Fruit fly (Drosophila melanogaster) whole organism, embryonic: ENCODE results near the gene CG6041.

Source experiments
- Abd-B ChIP-seq: fragments of 200-800 bp; sonication (Bioruptor generic); optimal IDR thresholded peaks from 2 replicates; lab custom pipeline; 2018; ENCODE audit warnings: missing biosample characterization, mild to moderate bottlenecking, missing genetic modification characterization, moderate library complexity
- Atf6 ChIP-seq: fragments of 200-800 bp; sonication (Bioruptor generic); IDR thresholded peaks from 2 replicates; pipeline ENCODE4 v1.3.6; 2022; ENCODE audit warnings: missing biosample characterization, missing genetic modification characterization
- Blimp-1 ChIP-seq: fragments of 200-800 bp; sonication (Bioruptor generic); optimal IDR thresholded peaks from 3 replicates; lab custom pipeline; 2018; ENCODE audit warnings: missing biosample characterization, missing genetic modification characterization, mild to moderate bottlenecking, moderate library complexity, missing genetic modification reagents
- CG11456 ChIP-seq: fragments of 200-800 bp; sonication (Bioruptor generic); IDR thresholded peaks from 3 replicates; pipeline ENCODE4 v1.3.6; 2022; ENCODE audit warnings: missing biosample characterization, missing genetic modification characterization
- CG13775 ChIP-seq: fragments of 200-800 bp; sonication (Bioruptor generic); optimal IDR thresholded peaks from 3 replicates; lab custom pipeline; 2017; ENCODE audit warnings: missing biosample characterization, mild to moderate bottlenecking, missing genetic modification characterization
- CG13894 ChIP-seq: fragments of 200-800 bp; sonication (Bioruptor generic); optimal IDR thresholded peaks from 3 replicates; lab custom pipeline; 2018; ENCODE audit warnings: missing biosample characterization, mild to moderate bottlenecking, missing genetic modification characterization, moderate library complexity
- CG1647 ChIP-seq: fragments of 200-800 bp; sonication (Bioruptor generic); optimal IDR thresholded peaks from 3 replicates; lab custom pipeline; 2016; ENCODE audit warnings: missing biosample characterization, missing genetic modification characterization
- CG3847 ChIP-seq: fragments of 200-800 bp; sonication (Bioruptor generic); IDR thresholded peaks from 2 replicates; pipeline ENCODE4 v1.3.6; 2022; ENCODE audit warnings: missing biosample characterization, missing genetic modification characterization
- CG3995 ChIP-seq: fragments of 200-800 bp; sonication (Bioruptor generic); optimal IDR thresholded peaks from 3 replicates; lab custom pipeline; 2016; ENCODE audit warnings: missing biosample characterization, missing genetic modification characterization
- CG4282 ChIP-seq: fragments of 200-800 bp; sonication (Bioruptor generic); optimal IDR thresholded peaks from 2 replicates; lab custom pipeline; 2016; ENCODE audit warnings: missing biosample characterization, missing genetic modification characterization
- CG4328 ChIP-seq: fragments of 200-800 bp; sonication (Bioruptor generic); optimal IDR thresholded peaks from 3 replicates; lab custom pipeline; 2017; ENCODE audit warnings: missing biosample characterization, missing genetic modification reagents, missing genetic modification characterization
- CG4424 ChIP-seq: fragments of 200-800 bp; sonication (Bioruptor generic); optimal IDR thresholded peaks from 3 replicates; lab custom pipeline; 2016; ENCODE audit warnings: missing biosample characterization, missing genetic modification characterization
- CG8359 ChIP-seq: fragments of 200-800 bp; sonication (Bioruptor generic); optimal IDR thresholded peaks from 2 replicates; lab custom pipeline; 2017; ENCODE audit warnings: missing biosample characterization, mild to moderate bottlenecking, missing genetic modification characterization, borderline replicate concordance
- CG9437 ChIP-seq: fragments of 200-800 bp; sonication (Bioruptor generic); optimal IDR thresholded peaks from 2 replicates; lab custom pipeline; 2018; ENCODE audit warnings: missing biosample characterization, mild to moderate bottlenecking, missing genetic modification characterization
- CG9609 ChIP-seq: fragments of 200-800 bp; sonication (Bioruptor generic); optimal IDR thresholded peaks from 3 replicates; lab custom pipeline; 2016; ENCODE audit warnings: missing biosample characterization, missing genetic modification characterization
- CG9876 ChIP-seq: fragments of 200-800 bp; sonication (Bioruptor generic); optimal IDR thresholded peaks from 2 replicates; lab custom pipeline; 2016; ENCODE audit warnings: missing biosample characterization, missing genetic modification characterization
- CG9932 ChIP-seq: fragments of 200-800 bp; sonication (Bioruptor generic); IDR thresholded peaks from 2 replicates; pipeline ENCODE4 v1.3.6; 2022; ENCODE audit warnings: missing biosample characterization, missing genetic modification characterization
- CTCF ChIP-seq: fragments of 200-800 bp; sonication (Bioruptor generic); optimal IDR thresholded peaks from 2 replicates; lab custom pipeline; 2017; ENCODE audit warnings: missing biosample characterization, mild to moderate bottlenecking, missing genetic modification characterization, moderate library complexity
- Camta ChIP-seq: fragments of 200-800 bp; sonication (Bioruptor generic); optimal IDR thresholded peaks from 2 replicates; lab custom pipeline; 2016; ENCODE audit warnings: missing biosample characterization, missing genetic modification characterization
- Doc3 ChIP-seq: fragments of 200-800 bp; sonication (Bioruptor generic); IDR thresholded peaks from 3 replicates; pipeline ENCODE4 v1.3.6; 2022; ENCODE audit warnings: missing biosample characterization, missing genetic modification characterization; ENCODE audit not compliant: partially characterized antibody
- Eip74EF ChIP-seq, 2 experiments: fragments of 200-800 bp in 1 of 2; fragments of >200 bp in 1 of 2; sonication (Bioruptor generic) in 1 of 2; optimal IDR thresholded peaks; 2 replicates each; lab custom pipeline; 2017 to 2019; ENCODE audit warnings: missing biosample characterization in 2 of 2, missing genetic modification characterization in 2 of 2, mild to moderate bottlenecking in 1 of 2, moderate library complexity in 1 of 2
- HLHmδ ChIP-seq: fragments of 200-800 bp; sonication (Bioruptor generic); optimal IDR thresholded peaks from 2 replicates; lab custom pipeline; 2018; ENCODE audit warnings: missing biosample characterization, mild to moderate bottlenecking, missing genetic modification characterization, moderate library complexity
- Hey ChIP-seq: fragments of 200-800 bp; sonication (Bioruptor generic); optimal IDR thresholded peaks from 3 replicates; lab custom pipeline; 2018; ENCODE audit warnings: missing biosample characterization, mild to moderate bottlenecking, missing genetic modification characterization
- Hr3 ChIP-seq: fragments of 200-800 bp; sonication (Bioruptor generic); optimal IDR thresholded peaks from 3 replicates; lab custom pipeline; 2016; ENCODE audit warnings: missing biosample characterization, missing genetic modification characterization
- Hr78 ChIP-seq, 2 experiments: fragments of 200-800 bp in 1 of 2; fragments of >200 bp in 1 of 2; sonication (Bioruptor generic) in 1 of 2; optimal IDR thresholded peaks; 2 replicates each; lab custom pipeline; 2017 to 2019; ENCODE audit warnings: missing biosample characterization in 2 of 2, missing genetic modification characterization in 2 of 2, mild to moderate bottlenecking in 1 of 2, moderate library complexity in 1 of 2
- NFAT ChIP-seq: fragments of 200-800 bp; sonication (Bioruptor generic); IDR thresholded peaks from 2 replicates; pipeline ENCODE4 v1.3.6; 2022; ENCODE audit warnings: missing biosample characterization, missing genetic modification characterization
- Nf-YB ChIP-seq: fragments of 200-800 bp; sonication (Bioruptor generic); optimal IDR thresholded peaks from 3 replicates; lab custom pipeline; 2019; ENCODE audit warnings: missing biosample characterization, mild to moderate bottlenecking, missing genetic modification characterization, moderate library complexity
- Rfx ChIP-seq: fragments of 200-800 bp; sonication (Bioruptor generic); IDR thresholded peaks from 2 replicates; pipeline ENCODE4 v1.3.6; 2022; ENCODE audit warnings: missing biosample characterization, missing genetic modification characterization
- Scr ChIP-seq: fragments of 200-800 bp; sonication (Bioruptor generic); IDR thresholded peaks from 2 replicates; pipeline ENCODE4 v1.3.6; 2022; ENCODE audit warnings: missing biosample characterization, missing genetic modification characterization; ENCODE audit not compliant: partially characterized antibody
- Sry-β ChIP-seq: fragments of 200-800 bp; sonication (Bioruptor generic); optimal IDR thresholded peaks from 2 replicates; lab custom pipeline; 2018; ENCODE audit warnings: missing biosample characterization, mild to moderate bottlenecking, missing genetic modification characterization, moderate library complexity
- Sry-δ ChIP-seq: fragments of 200-800 bp; sonication (Bioruptor generic); optimal IDR thresholded peaks from 2 replicates; lab custom pipeline; 2016; ENCODE audit warnings: missing biosample characterization, missing genetic modification characterization
- abd-A ChIP-seq: fragments of 200-800 bp; sonication (Bioruptor generic); optimal IDR thresholded peaks from 3 replicates; lab custom pipeline; 2019; ENCODE audit warnings: missing biosample characterization, mild to moderate bottlenecking, missing genetic modification characterization, moderate library complexity
- ase ChIP-seq: fragments of 200-800 bp; sonication (Bioruptor generic); IDR thresholded peaks from 3 replicates; pipeline ENCODE4 v1.3.6; 2022; ENCODE audit warnings: missing biosample characterization, missing genetic modification characterization
- ash1 ChIP-seq: fragments of 200-800 bp; sonication (Bioruptor generic); optimal IDR thresholded peaks from 2 replicates; lab custom pipeline; 2018; ENCODE audit warnings: missing biosample characterization, mild to moderate bottlenecking, missing genetic modification characterization
- bab2 ChIP-seq: fragments of 200-800 bp; sonication (Bioruptor generic); optimal IDR thresholded peaks from 2 replicates; lab custom pipeline; 2016; ENCODE audit warnings: missing biosample characterization, missing genetic modification characterization
- br ChIP-seq: fragments of >200 bp; optimal IDR thresholded peaks from 2 replicates; lab custom pipeline; 2017
- crp ChIP-seq, 2 experiments: fragments of 200-800 bp; sonication (Bioruptor generic); optimal IDR thresholded peaks; 2 replicates in 1 of 2; 3 replicates in 1 of 2; lab custom pipeline; 2017; ENCODE audit warnings: missing biosample characterization in 2 of 2, missing genetic modification characterization in 2 of 2, mild to moderate bottlenecking in 1 of 2, moderate library complexity in 1 of 2
- en ChIP-seq: fragments of 200-800 bp; sonication (Bioruptor generic); optimal IDR thresholded peaks from 2 replicates; lab custom pipeline; 2016; ENCODE audit warnings: missing biosample characterization, missing genetic modification characterization
- eyg ChIP-seq: fragments of 200-800 bp; sonication (Bioruptor generic); optimal IDR thresholded peaks from 3 replicates; lab custom pipeline; 2016; ENCODE audit warnings: missing biosample characterization, missing genetic modification characterization
- gfzf ChIP-seq: fragments of 200-800 bp; sonication (Bioruptor generic); optimal IDR thresholded peaks from 2 replicates; lab custom pipeline; 2016; ENCODE audit warnings: missing biosample characterization, mild to moderate bottlenecking, missing genetic modification characterization, moderate library complexity
- ham ChIP-seq: fragments of 200-800 bp; sonication (Bioruptor generic); IDR thresholded peaks from 2 replicates; pipeline ENCODE4 v1.3.6; 2022; ENCODE audit warnings: missing biosample characterization, missing genetic modification characterization
- lov ChIP-seq, 2 experiments: fragments of 200-800 bp in 1 of 2; fragments of >200 bp in 1 of 2; sonication (Bioruptor generic) in 1 of 2; IDR thresholded peaks in 1 of 2; optimal IDR thresholded peaks in 1 of 2; 2 replicates in 1 of 2; 3 replicates in 1 of 2; pipeline versions ENCODE4 v1.3.6 to Lab custom; 2017 to 2022; ENCODE audit warnings: missing biosample characterization in 1 of 2, missing genetic modification characterization in 1 of 2
- peb ChIP-seq: fragments of 200-800 bp; sonication (Bioruptor generic); IDR thresholded peaks from 2 replicates; pipeline ENCODE4 v1.3.6; 2022; ENCODE audit warnings: missing biosample characterization, missing genetic modification characterization
- pho ChIP-seq: fragments of 200-800 bp; sonication (Bioruptor generic); optimal IDR thresholded peaks from 2 replicates; lab custom pipeline; 2016; ENCODE audit warnings: missing biosample characterization, missing genetic modification characterization
- scrt ChIP-seq: fragments of 200-800 bp; sonication (Bioruptor generic); optimal IDR thresholded peaks from 2 replicates; lab custom pipeline; 2018; ENCODE audit warnings: missing biosample characterization, mild to moderate bottlenecking, missing genetic modification characterization, moderate library complexity
- sima ChIP-seq: fragments of 200-800 bp; sonication (Bioruptor generic); optimal IDR thresholded peaks from 2 replicates; lab custom pipeline; 2016; ENCODE audit warnings: missing biosample characterization, missing genetic modification characterization
- wek ChIP-seq: fragments of 200-800 bp; sonication (Bioruptor generic); optimal IDR thresholded peaks from 3 replicates; lab custom pipeline; 2018; ENCODE audit warnings: missing biosample characterization, mild to moderate bottlenecking, missing genetic modification characterization, moderate library complexity
- zfh2 ChIP-seq: fragments of 200-800 bp; sonication (Bioruptor generic); optimal IDR thresholded peaks from 2 replicates; lab custom pipeline; 2016; ENCODE audit warnings: missing biosample characterization, missing genetic modification characterization

The CG6041 gene

DNA sequence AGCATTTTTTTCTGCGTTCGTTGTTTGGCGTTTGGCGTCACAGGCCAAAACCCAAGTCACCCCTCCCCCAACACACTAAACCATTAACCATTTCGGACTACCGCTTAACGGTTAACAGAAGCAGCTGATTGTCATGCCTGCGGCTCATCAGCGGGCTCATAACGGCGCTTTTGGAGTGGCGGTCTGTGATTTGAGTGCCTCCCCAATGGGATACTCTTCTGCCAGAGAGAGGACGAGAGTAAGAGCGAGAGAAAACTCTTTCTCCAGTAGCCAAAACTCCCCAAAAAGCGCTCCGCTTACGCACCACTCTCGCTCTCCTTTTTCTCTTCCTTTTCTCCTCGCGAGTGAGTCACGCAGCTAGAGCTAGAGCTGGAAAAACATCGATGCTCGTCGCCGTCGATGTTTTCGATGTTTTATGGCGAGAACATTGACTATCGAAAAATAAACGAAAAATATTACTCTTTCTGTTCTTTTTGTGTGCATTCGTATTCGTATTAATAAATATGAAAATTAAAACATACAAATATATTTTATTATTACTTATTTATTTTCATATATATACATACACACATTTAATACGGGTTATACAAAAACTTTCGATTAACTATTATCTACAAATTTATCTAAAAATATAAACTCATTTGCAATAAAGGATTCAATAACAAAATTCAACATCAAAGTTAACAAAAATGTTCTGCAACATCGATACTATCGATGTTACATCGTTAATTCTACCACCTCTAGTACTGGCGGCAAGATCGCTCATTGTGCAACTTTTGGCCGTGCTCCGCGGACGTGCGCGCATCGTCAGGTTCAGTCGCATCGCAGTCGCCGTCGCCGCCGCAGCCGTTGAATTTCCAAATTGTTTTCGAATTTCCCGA is 17.8 kb downstream of the CG6041 start, which contains the start of gene Grip (continued):
- TF ChIP-seq Hey = no peak
- no peak for TF ChIP-seq CG3995 (GFP tag; lab: Kevin White, UChicago)
- TF ChIP-seq zfh2 (GFP tag; lab: Kevin White, UChicago) = no peak
- TF ChIP-seq Rfx (GFP tag; lab: Robert Waterston, UW) = peak; percentile 36; the same call in 1 of the 2 replicates
- peak in 1 of 2 experiments; percentile 56 for TF ChIP-seq crp (GFP tag; optimal IDR thresholded peaks at IDR 0.05; lab: Kevin White, UChicago)
- peak; percentile 28 for TF ChIP-seq Nf-YB (GFP tag; lab: Kevin White, UChicago)
- peak; percentile 46 for TF ChIP-seq CG9932 (GFP tag; lab: Robert Waterston, UW)
- TF ChIP-seq bab2 (GFP tag; lab: Kevin White, UChicago) = no peak
- TF ChIP-seq gfzf (GFP tag; lab: Kevin White, UChicago) = peak; percentile 15
- no peak for TF ChIP-seq en
- peak in 1 of 2 experiments; percentile 14 for TF ChIP-seq Hr78 (GFP tag; optimal IDR thresholded peaks at IDR 0.05; lab: Kevin White, UChicago)
- TF ChIP-seq ash1 (GFP tag; lab: Kevin White, UChicago) = no peak
- TF ChIP-seq ham (GFP tag; lab: Robert Waterston, UW) = no peak
- no peak for TF ChIP-seq Atf6 (GFP tag; lab: Robert Waterston, UW)
- peak in 1 of 2 experiments; percentile 2 for TF ChIP-seq Eip74EF (GFP tag; optimal IDR thresholded peaks at IDR 0.05; lab: Kevin White, UChicago)
- peak; percentile 47 for TF ChIP-seq Hr3 (GFP tag; lab: Kevin White, UChicago)
- TF ChIP-seq NFAT (GFP tag; lab: Robert Waterston, UW) = no peak
- no peak for TF ChIP-seq Camta (GFP tag; lab: Kevin White, UChicago)
- no peak for TF ChIP-seq CG8359
- no peak for TF ChIP-seq pho (GFP tag; lab: Kevin White, UChicago)
- no peak for TF ChIP-seq ase
- no peak for TF ChIP-seq br (lab: Kevin White, UChicago)
- peak; percentile 40 for TF ChIP-seq Blimp-1
- no peak for TF ChIP-seq CG9609
- TF ChIP-seq CG13775 (GFP tag; lab: Kevin White, UChicago) = peak; percentile 64
- TF ChIP-seq Abd-B (GFP tag; lab: Kevin White, UChicago) = peak; percentile 1
- TF ChIP-seq CG1647 (GFP tag; lab: Kevin White, UChicago) = no peak
- TF ChIP-seq scrt = no peak
- TF ChIP-seq Sry-δ (GFP tag; lab: Kevin White, UChicago) = peak; percentile 65
- no peak for TF ChIP-seq Sry-β (GFP tag; lab: Kevin White, UChicago)
- peak; percentile 72 for TF ChIP-seq Scr (GFP tag; lab: Robert Waterston, UW)
- no peak for TF ChIP-seq sima (GFP tag; lab: Kevin White, UChicago)
- TF ChIP-seq CG9876 (GFP tag; lab: Kevin White, UChicago) = no peak
- 0 out of 3 replicates have a peak, but pooled peaks have one; percentile 42 for TF ChIP-seq Doc3 (GFP tag; lab: Robert Waterston, UW)
- no peak for TF ChIP-seq CG11456 (GFP tag; lab: Robert Waterston, UW)
- no peak for TF ChIP-seq CTCF (GFP tag; lab: Kevin White, UChicago)
- TF ChIP-seq eyg (GFP tag; lab: Kevin White, UChicago) = no peak
- TF ChIP-seq HLHmδ = peak; percentile 64
- TF ChIP-seq lov (optimal IDR thresholded peaks at IDR 0.05; lab: Kevin White, UChicago) = no peak
- TF ChIP-seq lov (GFP tag; IDR thresholded peaks at IDR 0.05; lab: Robert Waterston, UW) = no peak
- no peak for TF ChIP-seq abd-A (tag; lab: Kevin White, UChicago)
- no peak for TF ChIP-seq CG3847 (GFP tag; lab: Robert Waterston, UW)
- peak; percentile 28 for TF ChIP-seq CG9437 (GFP tag; lab: Kevin White, UChicago)
- TF ChIP-seq peb (GFP tag; lab: Robert Waterston, UW) = no peak
- TF ChIP-seq CG4282 (GFP tag; lab: Kevin White, UChicago) = no peak
- no peak for TF ChIP-seq CG4328 (GFP tag; lab: Kevin White, UChicago)
- TF ChIP-seq CG4424 = peak; percentile 42
- no peak for TF ChIP-seq CG13894 (tag; lab: Kevin White, UChicago)
- TF ChIP-seq wek = no peak
